Fruit fly (Drosophila melanogaster) whole organism, embryonic: ENCODE measurements around the gene CG34057.

ENCODE experiments used
- BEAF-32 ChIP-seq: fragments of 200-800 bp; sonication (Bioruptor generic); optimal IDR thresholded peaks from 3 replicates; lab custom pipeline; 2017; ENCODE audit warnings: missing biosample characterization, missing genetic modification characterization, mild to moderate bottlenecking, moderate library complexity, missing genetic modification reagents
- CG10267 ChIP-seq: fragments of 200-800 bp; sonication (Bioruptor generic); optimal IDR thresholded peaks from 2 replicates; lab custom pipeline; 2018; ENCODE audit warnings: missing biosample characterization, mild to moderate bottlenecking, missing genetic modification characterization, moderate library complexity
- CG10366 ChIP-seq: fragments of 200-800 bp; sonication (Bioruptor generic); IDR thresholded peaks from 2 replicates; pipeline ENCODE4 v1.3.6; 2022; ENCODE audit warnings: missing biosample characterization, missing genetic modification characterization
- CG11093 ChIP-seq: fragments of 200-800 bp; sonication (Bioruptor generic); IDR thresholded peaks from 3 replicates; pipeline ENCODE4 v1.3.6; 2022; ENCODE audit warnings: missing biosample characterization, missing genetic modification characterization
- CG11398 ChIP-seq: fragments of 200-800 bp; sonication (Bioruptor generic); optimal IDR thresholded peaks from 2 replicates; lab custom pipeline; 2016; ENCODE audit warnings: missing biosample characterization, missing genetic modification characterization
- CG12391 ChIP-seq: fragments of 200-800 bp; sonication (Bioruptor generic); optimal IDR thresholded peaks from 3 replicates; lab custom pipeline; 2018; ENCODE audit warnings: missing biosample characterization, mild to moderate bottlenecking, missing genetic modification characterization, moderate library complexity
- CG13296 ChIP-seq: fragments of 200-800 bp; sonication (Bioruptor generic); optimal IDR thresholded peaks from 3 replicates; lab custom pipeline; 2018; ENCODE audit warnings: missing biosample characterization, mild to moderate bottlenecking, missing genetic modification characterization
- CG1647 ChIP-seq: fragments of 200-800 bp; sonication (Bioruptor generic); optimal IDR thresholded peaks from 3 replicates; lab custom pipeline; 2016; ENCODE audit warnings: missing biosample characterization, missing genetic modification characterization
- CG17361 ChIP-seq: fragments of 200-800 bp; sonication (Bioruptor generic); IDR thresholded peaks from 3 replicates; pipeline ENCODE4 v1.3.6; 2022; ENCODE audit warnings: missing biosample characterization, missing genetic modification characterization
- CG17612 ChIP-seq: fragments of 200-800 bp; sonication (Bioruptor generic); IDR thresholded peaks from 2 replicates; pipeline ENCODE4 v1.3.6; 2022; ENCODE audit warnings: missing biosample characterization, missing genetic modification characterization
- CG34224 ChIP-seq: fragments of 200-800 bp; sonication (Bioruptor generic); IDR thresholded peaks from 3 replicates; pipeline ENCODE4 v1.3.6; 2022; ENCODE audit warnings: missing biosample characterization, missing genetic modification characterization; ENCODE audit not compliant: partially characterized antibody
- CG42726 ChIP-seq: fragments of 200-800 bp; sonication (Bioruptor generic); IDR thresholded peaks from 2 replicates; pipeline ENCODE4 v1.3.6; 2022; ENCODE audit warnings: missing biosample characterization, missing genetic modification characterization; ENCODE audit not compliant: partially characterized antibody
- CG43689 ChIP-seq: fragments of 200-800 bp; sonication (Bioruptor generic); IDR thresholded peaks from 2 replicates; pipeline ENCODE4 v1.3.6; 2022; ENCODE audit warnings: missing biosample characterization, missing genetic modification characterization
- CG5180 ChIP-seq: fragments of 200-800 bp; sonication (Bioruptor generic); optimal IDR thresholded peaks from 3 replicates; lab custom pipeline; 2017; ENCODE audit warnings: missing biosample characterization, missing genetic modification characterization, mild to moderate bottlenecking, moderate library complexity, missing genetic modification reagents
- CG6689 ChIP-seq: fragments of 200-800 bp; sonication (Bioruptor generic); IDR thresholded peaks from 2 replicates; pipeline ENCODE4 v1.3.6; 2022; ENCODE audit warnings: missing biosample characterization, missing genetic modification characterization
- CG7357 ChIP-seq: fragments of 200-800 bp; sonication (Bioruptor generic); IDR thresholded peaks from 3 replicates; pipeline ENCODE4 v1.3.6; 2022; ENCODE audit warnings: missing biosample characterization, missing genetic modification characterization
- CG7786 ChIP-seq: fragments of 200-800 bp; sonication (Bioruptor generic); optimal IDR thresholded peaks from 2 replicates; lab custom pipeline; 2016; ENCODE audit warnings: missing biosample characterization, missing genetic modification characterization
- CG7987 ChIP-seq: fragments of 200-800 bp; sonication (Bioruptor generic); optimal IDR thresholded peaks from 2 replicates; lab custom pipeline; 2018; ENCODE audit warnings: missing biosample characterization, mild to moderate bottlenecking, missing genetic modification characterization, moderate library complexity
- CG8924 ChIP-seq: fragments of 200-800 bp; optimal IDR thresholded peaks from 3 replicates; lab custom pipeline; 2019; ENCODE audit warnings: missing biosample characterization, mild to moderate bottlenecking, missing genetic modification characterization, moderate library complexity
- CoRest ChIP-seq: fragments of 200-800 bp; sonication (Bioruptor generic); optimal IDR thresholded peaks from 3 replicates; lab custom pipeline; 2018; ENCODE audit warnings: missing biosample characterization, mild to moderate bottlenecking, missing genetic modification characterization, moderate library complexity
- Deaf1 ChIP-seq: fragments of 200-800 bp; optimal IDR thresholded peaks from 3 replicates; lab custom pipeline; 2019; ENCODE audit warnings: missing biosample characterization, mild to moderate bottlenecking, missing genetic modification characterization, moderate library complexity
- Dll ChIP-seq: fragments of 200-800 bp; sonication (Bioruptor generic); IDR thresholded peaks from 4 replicates; pipeline ENCODE4 v1.3.6; 2022; ENCODE audit warnings: missing biosample characterization, missing genetic modification characterization; ENCODE audit not compliant: partially characterized antibody
- HHEX ChIP-seq: fragments of 200-800 bp; sonication (Bioruptor generic); optimal IDR thresholded peaks from 3 replicates; lab custom pipeline; 2017; ENCODE audit warnings: missing biosample characterization, mild to moderate bottlenecking, missing genetic modification characterization, missing genetic modification reagents
- HLH4C ChIP-seq: fragments of 200-800 bp; sonication (Bioruptor generic); IDR thresholded peaks from 3 replicates; pipeline ENCODE4 v1.3.6; 2022; ENCODE audit warnings: missing biosample characterization, missing genetic modification characterization; ENCODE audit not compliant: partially characterized antibody
- Hmr ChIP-seq: fragments of 200-800 bp; sonication (Bioruptor generic); optimal IDR thresholded peaks from 3 replicates; lab custom pipeline; 2017; ENCODE audit warnings: mild to moderate bottlenecking, missing biosample characterization, missing genetic modification reagents, missing genetic modification characterization
- Hr3 ChIP-seq: fragments of 200-800 bp; sonication (Bioruptor generic); optimal IDR thresholded peaks from 3 replicates; lab custom pipeline; 2016; ENCODE audit warnings: missing biosample characterization, missing genetic modification characterization
- Hr78 ChIP-seq, 2 experiments: fragments of 200-800 bp in 1 of 2; fragments of >200 bp in 1 of 2; sonication (Bioruptor generic) in 1 of 2; optimal IDR thresholded peaks; 2 replicates each; lab custom pipeline; 2017 to 2019; ENCODE audit warnings: missing biosample characterization in 2 of 2, missing genetic modification characterization in 2 of 2, mild to moderate bottlenecking in 1 of 2, moderate library complexity in 1 of 2
- Myb ChIP-seq: fragments of 200-800 bp; sonication (Bioruptor generic); optimal IDR thresholded peaks from 2 replicates; lab custom pipeline; 2016; ENCODE audit warnings: missing biosample characterization, missing genetic modification characterization
- NC2β ChIP-seq: fragments of 200-800 bp; sonication (Bioruptor generic); optimal IDR thresholded peaks from 2 replicates; lab custom pipeline; 2016; ENCODE audit warnings: missing biosample characterization, missing genetic modification characterization
- NK7.1 ChIP-seq: fragments of 200-800 bp; sonication (Bioruptor generic); optimal IDR thresholded peaks from 3 replicates; lab custom pipeline; 2016; ENCODE audit warnings: missing biosample characterization, missing genetic modification characterization
- Poxn ChIP-seq: fragments of 200-800 bp; sonication (Bioruptor generic); IDR thresholded peaks from 2 replicates; pipeline ENCODE4 v1.3.6; 2022; ENCODE audit warnings: missing biosample characterization, missing genetic modification characterization
- Sox100B ChIP-seq: fragments of 200-800 bp; sonication (Bioruptor generic); optimal IDR thresholded peaks from 3 replicates; lab custom pipeline; 2018; ENCODE audit warnings: missing biosample characterization, mild to moderate bottlenecking, missing genetic modification characterization
- Xrp1 ChIP-seq: fragments of 200-800 bp; sonication (Bioruptor generic); IDR thresholded peaks from 2 replicates; pipeline ENCODE4 v1.3.6; 2022; ENCODE audit warnings: missing biosample characterization, missing genetic modification characterization
- ap ChIP-seq: fragments of 200-800 bp; sonication (Bioruptor generic); IDR thresholded peaks from 2 replicates; pipeline ENCODE4 v1.3.6; 2022; ENCODE audit warnings: missing biosample characterization, missing genetic modification characterization
- fru ChIP-seq: fragments of >200 bp; optimal IDR thresholded peaks from 2 replicates; lab custom pipeline; 2017
- grn ChIP-seq: fragments of 200-800 bp; sonication (Bioruptor generic); optimal IDR thresholded peaks from 3 replicates; lab custom pipeline; 2017; ENCODE audit warnings: missing biosample characterization, missing genetic modification characterization
- gsb-n ChIP-seq: fragments of 200-800 bp; sonication (Bioruptor generic); optimal IDR thresholded peaks from 3 replicates; lab custom pipeline; 2018; ENCODE audit warnings: missing biosample characterization, mild to moderate bottlenecking, missing genetic modification characterization
- gt ChIP-seq: fragments of 200-800 bp; sonication (Bioruptor generic); IDR thresholded peaks from 2 replicates; pipeline ENCODE4 v1.3.6; 2022; ENCODE audit warnings: missing biosample characterization, missing genetic modification characterization
- ham ChIP-seq: fragments of 200-800 bp; sonication (Bioruptor generic); IDR thresholded peaks from 2 replicates; pipeline ENCODE4 v1.3.6; 2022; ENCODE audit warnings: missing biosample characterization, missing genetic modification characterization
- hkb ChIP-seq, 2 experiments: fragments of 200-800 bp in 1 of 2; fragments of >200 bp in 1 of 2; sonication (Bioruptor generic) in 1 of 2; IDR thresholded peaks in 1 of 2; optimal IDR thresholded peaks in 1 of 2; 2 replicates each; pipeline versions ENCODE4 v1.3.6 to Lab custom; 2017 to 2022; ENCODE audit warnings: missing biosample characterization in 1 of 2, missing genetic modification characterization in 1 of 2
- inv ChIP-seq: fragments of 200-800 bp; sonication (Bioruptor generic); IDR thresholded peaks from 2 replicates; pipeline ENCODE4 v1.3.6; 2022; ENCODE audit warnings: missing biosample characterization, missing genetic modification characterization; ENCODE audit not compliant: partially characterized antibody
- maf-S ChIP-seq: fragments of 200-800 bp; sonication (Bioruptor generic); optimal IDR thresholded peaks from 2 replicates; lab custom pipeline; 2016; ENCODE audit warnings: missing biosample characterization, missing genetic modification characterization
- run ChIP-seq: fragments of 200-800 bp; sonication (Bioruptor generic); optimal IDR thresholded peaks from 3 replicates; lab custom pipeline; 2018; ENCODE audit warnings: missing biosample characterization, mild to moderate bottlenecking, missing genetic modification characterization
- salm ChIP-seq: fragments of 200-800 bp; sonication (Bioruptor generic); optimal IDR thresholded peaks from 2 replicates; lab custom pipeline; 2018; ENCODE audit warnings: missing biosample characterization, mild to moderate bottlenecking, missing genetic modification characterization
- sd ChIP-seq: fragments of 200-800 bp; sonication (Bioruptor generic); optimal IDR thresholded peaks from 3 replicates; lab custom pipeline; 2018; ENCODE audit warnings: missing biosample characterization, mild to moderate bottlenecking, missing genetic modification characterization, moderate library complexity
- slbo ChIP-seq: fragments of 200-800 bp; sonication (Bioruptor generic); IDR thresholded peaks from 2 replicates; pipeline ENCODE4 v1.3.6; 2022; ENCODE audit warnings: missing biosample characterization, missing genetic modification characterization
- tin ChIP-seq: fragments of 200-800 bp; sonication (Bioruptor generic); optimal IDR thresholded peaks from 3 replicates; lab custom pipeline; 2016; ENCODE audit warnings: missing biosample characterization, missing genetic modification characterization
- trh ChIP-seq: fragments of 200-800 bp; sonication (Bioruptor generic); optimal IDR thresholded peaks from 2 replicates; lab custom pipeline; 2016; ENCODE audit warnings: missing biosample characterization, missing genetic modification characterization
- wek ChIP-seq: fragments of 200-800 bp; sonication (Bioruptor generic); optimal IDR thresholded peaks from 3 replicates; lab custom pipeline; 2018; ENCODE audit warnings: missing biosample characterization, mild to moderate bottlenecking, missing genetic modification characterization, moderate library complexity

Gene CG34057

dm6 chr3L:907673-908323 lies 10.6 kb downstream of the CG34057 start (continued):
- TF ChIP-seq CG17612 (GFP tag; lab: Robert Waterston, UW): no peak
- peak; percentile 41 for TF ChIP-seq gsb-n (tag; lab: Kevin White, UChicago)
- no peak for TF ChIP-seq BEAF-32 (GFP tag; lab: Kevin White, UChicago)
- no peak for TF ChIP-seq fru (lab: Kevin White, UChicago)
- TF ChIP-seq CoRest (tag; lab: Kevin White, UChicago): peak; percentile 32
- TF ChIP-seq trh (GFP tag; lab: Kevin White, UChicago): no peak
- TF ChIP-seq gt (GFP tag; lab: Robert Waterston, UW): no peak
- no peak for TF ChIP-seq run (tag; lab: Kevin White, UChicago)
- no peak for TF ChIP-seq Hr78 (GFP tag; optimal IDR thresholded peaks at IDR 0.05; lab: Kevin White, UChicago)
- TF ChIP-seq Poxn (GFP tag; lab: Robert Waterston, UW): no peak
- TF ChIP-seq Xrp1 (GFP tag; lab: Robert Waterston, UW): peak; percentile 74
- no peak for TF ChIP-seq ham (GFP tag; lab: Robert Waterston, UW)
- TF ChIP-seq sd: no peak
- no peak for TF ChIP-seq CG13296
- no peak for TF ChIP-seq CG34224 (GFP tag; lab: Robert Waterston, UW)
- no peak for TF ChIP-seq grn (GFP tag; lab: Kevin White, UChicago)
- TF ChIP-seq CG11093 (GFP tag; lab: Robert Waterston, UW): no peak
- no peak for TF ChIP-seq wek (GFP tag; lab: Kevin White, UChicago)
- no peak for TF ChIP-seq CG11398 (GFP tag; lab: Kevin White, UChicago)
- no peak for TF ChIP-seq slbo (GFP tag; lab: Robert Waterston, UW)
- TF ChIP-seq hkb (optimal IDR thresholded peaks at IDR 0.05; lab: Kevin White, UChicago): no peak
- TF ChIP-seq hkb (GFP tag; IDR thresholded peaks at IDR 0.05; lab: Robert Waterston, UW): no peak
- TF ChIP-seq CG7987 (GFP tag; lab: Kevin White, UChicago): no peak
- TF ChIP-seq CG10267: no peak
- no peak for TF ChIP-seq CG10366 (GFP tag; lab: Robert Waterston, UW)
- no peak for TF ChIP-seq maf-S (GFP tag; lab: Kevin White, UChicago)
- TF ChIP-seq CG7357: no peak
- peak; percentile 75 for TF ChIP-seq CG5180 (GFP tag; lab: Kevin White, UChicago)
- no peak for TF ChIP-seq salm (tag; lab: Kevin White, UChicago)
- no peak for TF ChIP-seq CG1647 (GFP tag; lab: Kevin White, UChicago)
- no peak for TF ChIP-seq HLH4C (GFP tag; lab: Robert Waterston, UW)
- no peak for TF ChIP-seq HHEX (GFP tag; lab: Kevin White, UChicago)
- no peak for TF ChIP-seq CG42726 (GFP tag; lab: Robert Waterston, UW)
- TF ChIP-seq CG43689 (GFP tag; lab: Robert Waterston, UW): no peak
- no peak for TF ChIP-seq tin (GFP tag; lab: Kevin White, UChicago)
- no peak for TF ChIP-seq ap
- TF ChIP-seq Sox100B (GFP tag; lab: Kevin White, UChicago): no peak
- TF ChIP-seq Myb (GFP tag; lab: Kevin White, UChicago): no peak
- TF ChIP-seq NK7.1 (GFP tag; lab: Kevin White, UChicago): no peak
- TF ChIP-seq, all 482 proteins: peak for 108

dm6 chr3L:908508-909162 lies 11.5 kb downstream of the CG34057 start, which contains the start of gene nerfin-1:
Gene nerfin-1 (plus strand): TSS chr3L:909112.
- peak; percentile 14 for TF ChIP-seq Hmr (GFP tag; lab: Kevin White, UChicago)
- TF ChIP-seq Dll: no peak
- peak; percentile 27 for TF ChIP-seq Hr3 (GFP tag; lab: Kevin White, UChicago)
- TF ChIP-seq inv: no peak
- TF ChIP-seq CG6689: peak; percentile 27; the same call in 1 of the 2 replicates
- TF ChIP-seq CG12391: peak; percentile 15
- peak; percentile 15 for TF ChIP-seq CG7786
- peak; percentile 8 for TF ChIP-seq NC2β (GFP tag; lab: Kevin White, UChicago)
- peak; percentile 73; the same call in 2 of the 3 replicates for TF ChIP-seq CG17361
- peak; percentile 24 for TF ChIP-seq CG8924 (tag; lab: Kevin White, UChicago)
- TF ChIP-seq Deaf1 (tag; lab: Kevin White, UChicago): peak; percentile 50
- TF ChIP-seq gsb-n (tag; lab: Kevin White, UChicago): peak; percentile 42
